Fruit fly (Drosophila melanogaster) whole organism, embryonic: ENCODE results near the gene NimB5.

Experiments used
- Atf-2 ChIP-seq: fragments of 200-800 bp; sonication (Bioruptor generic); optimal IDR thresholded peaks from 2 replicates; lab custom pipeline; 2016; ENCODE audit warnings: missing biosample characterization, missing genetic modification characterization
- CG11723 ChIP-seq: fragments of 200-800 bp; sonication (Bioruptor generic); optimal IDR thresholded peaks from 2 replicates; lab custom pipeline; 2017; ENCODE audit warnings: missing biosample characterization, mild to moderate bottlenecking, missing genetic modification characterization
- CG16813 ChIP-seq: fragments of 200-800 bp; sonication (Bioruptor generic); IDR thresholded peaks from 3 replicates; pipeline ENCODE4 v1.3.6; 2022; ENCODE audit warnings: missing biosample characterization, missing genetic modification characterization; ENCODE audit not compliant: partially characterized antibody
- CG4707 ChIP-seq: fragments of 200-800 bp; sonication (Bioruptor generic); optimal IDR thresholded peaks from 2 replicates; lab custom pipeline; 2018; ENCODE audit warnings: missing biosample characterization, mild to moderate bottlenecking, missing genetic modification characterization, moderate library complexity
- Hand ChIP-seq: fragments of 200-800 bp; sonication (Bioruptor generic); optimal IDR thresholded peaks from 2 replicates; lab custom pipeline; 2017; ENCODE audit warnings: mild to moderate bottlenecking, missing biosample characterization, missing genetic modification reagents, missing genetic modification characterization
- grn ChIP-seq: fragments of 200-800 bp; sonication (Bioruptor generic); optimal IDR thresholded peaks from 3 replicates; lab custom pipeline; 2017; ENCODE audit warnings: missing biosample characterization, missing genetic modification characterization
- gro ChIP-seq: fragments of 200-800 bp; sonication (Bioruptor generic); optimal IDR thresholded peaks from 2 replicates; lab custom pipeline; 2016; ENCODE audit warnings: missing biosample characterization, missing genetic modification characterization
- ham ChIP-seq: fragments of 200-800 bp; sonication (Bioruptor generic); IDR thresholded peaks from 2 replicates; pipeline ENCODE4 v1.3.6; 2022; ENCODE audit warnings: missing biosample characterization, missing genetic modification characterization
- usp ChIP-seq: fragments of >200 bp; optimal IDR thresholded peaks from 2 replicates; lab custom pipeline; 2017; ENCODE audit warnings: missing biosample characterization, missing genetic modification characterization

DNA sequence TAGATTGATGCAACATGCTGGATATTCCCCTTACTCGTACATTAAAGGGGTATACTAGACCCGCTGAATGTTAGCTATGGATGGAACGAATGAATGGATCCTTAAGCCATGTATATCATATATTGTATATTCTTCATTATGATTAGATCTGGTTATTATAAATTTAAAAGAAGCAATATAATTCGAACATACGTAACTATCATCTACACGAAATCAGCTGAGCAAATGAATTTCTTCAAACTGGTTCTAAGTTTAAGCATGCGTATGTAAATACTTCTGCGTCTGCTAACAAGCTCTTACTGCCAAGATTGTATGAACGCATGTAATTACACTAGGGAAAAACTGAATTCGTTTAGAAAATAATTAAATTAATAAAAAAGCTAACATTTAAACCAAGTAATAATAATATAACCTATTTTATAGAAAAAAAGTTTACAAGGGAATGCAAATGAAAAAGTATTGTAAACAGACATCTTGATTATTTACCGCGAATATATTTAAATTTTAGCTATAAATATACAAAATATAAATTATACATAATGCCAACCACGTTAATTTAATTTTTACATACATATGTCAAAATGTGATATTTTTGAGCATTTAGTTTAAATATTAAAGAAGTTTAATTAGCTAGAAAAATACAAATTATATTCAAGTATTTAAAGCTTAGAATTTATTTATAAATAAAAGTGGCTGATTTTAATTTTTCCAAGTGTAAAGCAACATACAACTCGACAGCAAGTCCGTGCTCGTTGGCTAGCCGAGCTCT lies 51.1 kb downstream of the NimB5 start:
- TF ChIP-seq Hand (GFP tag; lab: Kevin White, UChicago) (no peak), Atf-2 (peak; percentile 54), CG16813 (GFP tag; lab: Robert Waterston, UW) (no peak), CG11723 (GFP tag; lab: Kevin White, UChicago) (no peak), grn (GFP tag; lab: Kevin White, UChicago) (no peak), usp (no peak), ham (GFP tag; lab: Robert Waterston, UW) (no peak), CG4707 (GFP tag; lab: Kevin White, UChicago) (peak; percentile 55), gro (GFP tag; lab: Kevin White, UChicago) (no peak)
